Fruit fly (Drosophila melanogaster) whole organism, adult: Measurements from ENCODE around the gene Grip84.

Experiments used
- CG11617 ChIP-seq: fragments of 200-800 bp; sonication (Bioruptor generic); optimal IDR thresholded peaks from 2 replicates; lab custom pipeline; 2017; ENCODE audit warnings: mild to moderate bottlenecking, missing biosample characterization, missing genetic modification reagents, missing genetic modification characterization
- CG12768 ChIP-seq: fragments of 200-800 bp; sonication (Bioruptor generic); optimal IDR thresholded peaks from 2 replicates; lab custom pipeline; 2017; ENCODE audit warnings: missing biosample characterization, missing genetic modification characterization, mild to moderate bottlenecking, moderate library complexity, missing genetic modification reagents
- CG14711 ChIP-seq: fragments of 200-800 bp; sonication (Bioruptor generic); optimal IDR thresholded peaks from 2 replicates; lab custom pipeline; 2018; ENCODE audit warnings: missing biosample characterization, mild to moderate bottlenecking, missing genetic modification characterization, moderate library complexity
- CG1620 ChIP-seq: fragments of 200-800 bp; sonication (Bioruptor generic); optimal IDR thresholded peaks from 2 replicates; lab custom pipeline; 2016; ENCODE audit warnings: missing biosample characterization, missing genetic modification characterization
- CG33017 ChIP-seq: fragments of 200-800 bp; sonication (Bioruptor generic); optimal IDR thresholded peaks from 2 replicates; lab custom pipeline; 2018; ENCODE audit warnings: missing biosample characterization, mild to moderate bottlenecking, missing genetic modification characterization, moderate library complexity
- CG5204 ChIP-seq: fragments of 200-800 bp; sonication (Bioruptor generic); optimal IDR thresholded peaks from 2 replicates; lab custom pipeline; 2016; ENCODE audit warnings: missing biosample characterization, missing genetic modification characterization
- CG7045 ChIP-seq: fragments of 200-800 bp; sonication (Bioruptor generic); optimal IDR thresholded peaks from 2 replicates; lab custom pipeline; 2017; ENCODE audit warnings: missing biosample characterization, mild to moderate bottlenecking, missing genetic modification characterization
- CG7101 ChIP-seq: fragments of 200-800 bp; sonication (Bioruptor generic); optimal IDR thresholded peaks from 2 replicates; lab custom pipeline; 2018; ENCODE audit warnings: missing biosample characterization, mild to moderate bottlenecking, missing genetic modification characterization, moderate library complexity
- Clk ChIP-seq: fragments of 200-800 bp; sonication (Bioruptor generic); optimal IDR thresholded peaks from 2 replicates; lab custom pipeline; 2017; ENCODE audit warnings: missing biosample characterization, missing genetic modification characterization
- Crg-1 ChIP-seq: fragments of 200-800 bp; sonication (Bioruptor generic); optimal IDR thresholded peaks from 2 replicates; lab custom pipeline; 2016; ENCODE audit warnings: missing biosample characterization, missing genetic modification characterization
- Hr96 ChIP-seq: fragments of 200-800 bp; sonication (Bioruptor generic); optimal IDR thresholded peaks from 2 replicates; lab custom pipeline; 2016; ENCODE audit warnings: missing biosample characterization, missing genetic modification characterization
- Mnt ChIP-seq: fragments of 200-800 bp; sonication (Bioruptor generic); optimal IDR thresholded peaks from 2 replicates; lab custom pipeline; 2016; ENCODE audit warnings: missing biosample characterization, mild to moderate bottlenecking, missing genetic modification characterization
- bab1 ChIP-seq: fragments of 200-800 bp; sonication (Bioruptor generic); optimal IDR thresholded peaks from 3 replicates; lab custom pipeline; 2019; ENCODE audit warnings: missing biosample characterization, mild to moderate bottlenecking, missing genetic modification characterization, moderate library complexity
- cic ChIP-seq: fragments of 200-800 bp; sonication (Bioruptor generic); optimal IDR thresholded peaks from 2 replicates; lab custom pipeline; 2017; ENCODE audit warnings: missing biosample characterization, mild to moderate bottlenecking, missing genetic modification characterization, moderate library complexity
- cnc ChIP-seq, 2 experiments: fragments of >200 bp; optimal IDR thresholded peaks; 2 replicates each; lab custom pipeline; 2017
- kay ChIP-seq: fragments of 200-800 bp; sonication (Bioruptor generic); peaks from one replicate; lab custom pipeline; 2016; ENCODE audit warnings: missing biosample characterization, missing genetic modification characterization, borderline replicate concordance
- ovo ChIP-seq: fragments of 200-800 bp; sonication (Bioruptor generic); optimal IDR thresholded peaks from 2 replicates; lab custom pipeline; 2016; ENCODE audit warnings: missing biosample characterization, missing genetic modification characterization
- pad ChIP-seq: fragments of 200-800 bp; sonication (Bioruptor generic); optimal IDR thresholded peaks from 3 replicates; lab custom pipeline; 2017; ENCODE audit warnings: missing biosample characterization, missing genetic modification characterization, mild to moderate bottlenecking, moderate library complexity, missing genetic modification reagents
- tj ChIP-seq: fragments of 200-800 bp; sonication (Bioruptor generic); optimal IDR thresholded peaks from 3 replicates; lab custom pipeline; 2017; ENCODE audit warnings: missing biosample characterization, mild to moderate bottlenecking, missing genetic modification characterization, moderate library complexity
- toe ChIP-seq: fragments of 200-800 bp; sonication (Bioruptor generic); optimal IDR thresholded peaks from 2 replicates; lab custom pipeline; 2016; ENCODE audit warnings: missing biosample characterization, missing genetic modification characterization

The Grip84 gene

DNA sequence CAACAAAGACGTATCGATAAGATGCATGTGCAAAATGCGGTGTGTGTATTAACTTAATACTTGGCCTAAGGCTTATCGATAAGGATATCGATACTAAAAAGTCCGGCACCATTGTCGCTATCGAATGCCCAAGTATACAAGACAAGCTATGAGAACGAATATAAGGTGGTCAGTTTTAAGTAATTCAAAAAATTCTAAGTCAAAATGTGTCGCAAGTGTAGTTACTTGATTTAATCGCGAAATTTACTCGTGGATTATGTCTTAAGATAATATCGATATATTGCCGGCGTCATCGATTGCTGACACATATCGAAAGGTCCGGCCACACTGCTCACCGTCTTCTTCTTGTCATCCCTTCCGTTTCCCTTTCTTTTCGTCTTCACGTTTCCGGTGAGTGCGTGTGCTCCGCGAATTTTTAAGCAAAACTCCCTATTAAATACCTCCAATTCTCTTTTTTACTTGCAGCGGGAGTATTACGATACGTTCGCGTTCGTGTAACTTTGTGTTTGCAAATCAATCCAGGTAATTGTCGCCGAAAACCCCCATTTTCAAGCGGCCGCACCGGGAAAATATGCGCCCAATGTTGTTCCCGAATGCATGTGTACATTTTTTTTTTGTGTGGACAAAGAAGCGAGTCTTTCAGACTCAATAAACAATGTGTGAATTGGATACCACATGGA, 32.3 kb upstream of the Grip84 start, which contains the start of gene RpS10b:
Gene RpS10b (plus strand): TSS at position 348 of the 680 bp plus-strand sequence.
- TF ChIP-seq Clk (GFP tag; lab: Kevin White, UChicago) (peak; percentile 34), Mnt (GFP tag; lab: Kevin White, UChicago) (peak; percentile 96), CG5204 (peak; percentile 85), toe (GFP tag; lab: Kevin White, UChicago) (peak; percentile 77), Hr96 (GFP tag; lab: Kevin White, UChicago) (peak; percentile 95), ovo (GFP tag; lab: Kevin White, UChicago) (peak; percentile 97), CG12768 (peak; percentile 79), CG33017 (tag; lab: Kevin White, UChicago) (peak; percentile 78), pad (GFP tag; lab: Kevin White, UChicago) (peak; percentile 86), tj (GFP tag; lab: Kevin White, UChicago) (peak; percentile 88), CG7101 (peak; percentile 95), bab1 (GFP tag; lab: Kevin White, UChicago) (peak; percentile 96), CG1620 (peak; percentile 98), Crg-1 (GFP tag; lab: Kevin White, UChicago) (peak; percentile 98), cnc (optimal IDR thresholded peaks at IDR 0.05; lab: Kevin White, UChicago) (no peak), kay (GFP tag; lab: Kevin White, UChicago) (peak; percentile 58), CG7045 (GFP tag; lab: Kevin White, UChicago) (peak; percentile 82), cic (GFP tag; lab: Kevin White, UChicago) (peak; percentile 34), CG11617 (GFP tag; lab: Kevin White, UChicago) (peak; percentile 98), CG14711 (tag; lab: Kevin White, UChicago) (peak; percentile 70)

DNA sequence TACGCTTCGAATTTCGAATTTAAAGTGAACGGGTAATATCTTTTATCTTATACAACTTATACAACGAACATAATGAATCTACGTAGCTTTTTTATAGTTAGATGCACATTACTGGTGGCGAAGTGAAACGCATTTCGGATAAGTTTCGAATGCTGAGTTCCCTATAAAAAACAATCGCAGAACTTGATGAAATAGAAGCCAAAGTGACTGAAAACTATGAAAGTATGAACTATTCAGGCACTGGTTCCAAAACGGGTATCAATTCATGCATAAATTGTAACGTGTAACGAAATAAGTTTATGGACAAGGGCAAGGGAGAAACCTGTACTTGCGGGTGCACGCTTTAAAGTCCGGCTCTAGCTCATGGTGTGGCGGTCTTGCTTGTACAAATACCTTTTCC, 30.3 kb upstream of the Grip84 start:
- TF ChIP-seq ovo (GFP tag; lab: Kevin White, UChicago) (no peak), cic (GFP tag; lab: Kevin White, UChicago) (no peak), CG7101 (no peak), CG11617 (GFP tag; lab: Kevin White, UChicago) (no peak), Hr96 (GFP tag; lab: Kevin White, UChicago) (no peak), CG1620 (no peak), kay (GFP tag; lab: Kevin White, UChicago) (no peak), CG5204 (no peak)

DNA sequence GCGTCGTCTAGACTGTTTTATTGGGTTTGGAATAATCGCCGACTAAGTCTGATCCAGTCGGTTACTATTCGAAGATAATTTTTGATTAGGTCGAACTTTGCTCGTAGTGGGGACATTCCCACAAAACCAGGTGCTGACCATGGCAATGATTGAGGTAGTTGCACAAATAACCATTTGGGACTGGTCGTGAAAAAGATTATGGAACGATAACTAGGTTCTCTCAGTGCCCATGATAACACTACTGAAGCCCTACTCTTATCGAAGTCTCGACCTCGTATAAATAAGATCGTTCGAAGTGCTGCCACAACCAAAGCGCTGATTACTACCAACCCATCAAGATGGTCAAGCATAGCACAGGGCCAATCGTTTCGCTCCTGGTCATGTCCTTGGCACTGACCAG, 26.7 kb upstream of the Grip84 start, which contains the start of gene CG14205:
Gene CG14205 (plus strand): TSS at position 301 of the 400 bp plus-strand sequence.
- TF ChIP-seq CG7045 (GFP tag; lab: Kevin White, UChicago) (no peak), CG11617 (GFP tag; lab: Kevin White, UChicago) (no peak), pad (GFP tag; lab: Kevin White, UChicago) (no peak), tj (GFP tag; lab: Kevin White, UChicago) (no peak), Crg-1 (GFP tag; lab: Kevin White, UChicago) (no peak), kay (GFP tag; lab: Kevin White, UChicago) (no peak), CG5204 (no peak), toe (GFP tag; lab: Kevin White, UChicago) (no peak), cnc (optimal IDR thresholded peaks at IDR 0.05; lab: Kevin White, UChicago) (no peak), ovo (GFP tag; lab: Kevin White, UChicago) (no peak), CG12768 (no peak), CG14711 (tag; lab: Kevin White, UChicago) (no peak), bab1 (GFP tag; lab: Kevin White, UChicago) (no peak), Clk (GFP tag; lab: Kevin White, UChicago) (no peak), Mnt (GFP tag; lab: Kevin White, UChicago) (no peak)

DNA sequence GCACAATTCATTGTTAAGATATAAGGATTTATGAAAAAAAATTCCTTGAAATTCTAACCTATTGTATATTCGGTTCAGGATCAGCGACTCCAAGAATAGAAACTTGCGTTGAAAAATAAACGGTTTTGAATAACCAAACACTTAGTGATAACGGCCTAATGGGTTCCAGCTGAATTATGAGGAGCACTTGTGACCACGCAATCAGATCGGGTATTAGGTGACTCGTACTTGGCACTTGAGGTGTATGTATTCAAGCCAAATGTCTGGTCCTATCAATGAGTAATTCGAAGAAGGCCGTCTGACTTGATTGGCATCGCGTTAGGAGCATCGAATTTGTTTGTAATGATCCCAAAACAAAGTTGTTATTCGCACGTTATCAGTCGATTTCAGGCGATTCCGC, 25.0 kb upstream of the Grip84 start:
- no peak for TF ChIP-seq bab1 (GFP tag; lab: Kevin White, UChicago)
- TF ChIP-seq CG5204: no peak
- TF ChIP-seq CG7101: no peak
- no peak for TF ChIP-seq Mnt (GFP tag; lab: Kevin White, UChicago)
- no peak for TF ChIP-seq CG7045 (GFP tag; lab: Kevin White, UChicago)
- no peak for TF ChIP-seq CG12768
- no peak for TF ChIP-seq CG11617 (GFP tag; lab: Kevin White, UChicago)
- TF ChIP-seq Clk (GFP tag; lab: Kevin White, UChicago): no peak
- no peak for TF ChIP-seq ovo (GFP tag; lab: Kevin White, UChicago)
- TF ChIP-seq CG33017 (tag; lab: Kevin White, UChicago): no peak
- TF ChIP-seq CG1620: no peak
- TF ChIP-seq Hr96 (GFP tag; lab: Kevin White, UChicago): no peak

DNA sequence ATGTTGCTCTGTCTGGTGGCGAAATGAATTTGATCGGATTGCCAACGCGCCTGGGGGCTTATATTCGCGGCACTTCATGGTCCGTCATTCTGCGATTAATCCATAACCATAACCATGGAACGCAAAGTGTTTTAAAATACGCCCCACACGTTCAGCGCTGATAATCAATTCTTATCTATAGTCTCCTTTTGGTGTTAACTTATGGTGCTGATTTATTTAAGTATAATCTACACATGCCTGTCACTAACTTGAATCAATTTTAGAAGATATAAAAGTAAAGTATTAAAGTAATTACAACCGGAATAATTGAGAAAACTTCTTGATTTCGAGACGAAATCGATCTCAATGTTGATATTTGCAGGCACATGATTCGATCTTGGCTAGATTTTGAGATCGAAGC, 24.5 kb upstream of the Grip84 start, which contains the start of gene CG14219:
Gene CG14219 (minus strand): TSS at position 101 of the 400 bp plus-strand sequence.
- TF ChIP-seq toe (GFP tag; lab: Kevin White, UChicago) (no peak), Crg-1 (GFP tag; lab: Kevin White, UChicago) (no peak), CG11617 (GFP tag; lab: Kevin White, UChicago) (no peak), bab1 (GFP tag; lab: Kevin White, UChicago) (no peak), CG12768 (no peak), CG7101 (no peak), CG33017 (tag; lab: Kevin White, UChicago) (no peak), CG5204 (no peak), CG1620 (no peak), kay (GFP tag; lab: Kevin White, UChicago) (no peak), Mnt (GFP tag; lab: Kevin White, UChicago) (no peak), Hr96 (GFP tag; lab: Kevin White, UChicago) (no peak), CG7045 (GFP tag; lab: Kevin White, UChicago) (no peak)
